Fruit fly (Drosophila melanogaster): ENCODE data around the gene CG1208.

The CG1208 gene

DNA sequence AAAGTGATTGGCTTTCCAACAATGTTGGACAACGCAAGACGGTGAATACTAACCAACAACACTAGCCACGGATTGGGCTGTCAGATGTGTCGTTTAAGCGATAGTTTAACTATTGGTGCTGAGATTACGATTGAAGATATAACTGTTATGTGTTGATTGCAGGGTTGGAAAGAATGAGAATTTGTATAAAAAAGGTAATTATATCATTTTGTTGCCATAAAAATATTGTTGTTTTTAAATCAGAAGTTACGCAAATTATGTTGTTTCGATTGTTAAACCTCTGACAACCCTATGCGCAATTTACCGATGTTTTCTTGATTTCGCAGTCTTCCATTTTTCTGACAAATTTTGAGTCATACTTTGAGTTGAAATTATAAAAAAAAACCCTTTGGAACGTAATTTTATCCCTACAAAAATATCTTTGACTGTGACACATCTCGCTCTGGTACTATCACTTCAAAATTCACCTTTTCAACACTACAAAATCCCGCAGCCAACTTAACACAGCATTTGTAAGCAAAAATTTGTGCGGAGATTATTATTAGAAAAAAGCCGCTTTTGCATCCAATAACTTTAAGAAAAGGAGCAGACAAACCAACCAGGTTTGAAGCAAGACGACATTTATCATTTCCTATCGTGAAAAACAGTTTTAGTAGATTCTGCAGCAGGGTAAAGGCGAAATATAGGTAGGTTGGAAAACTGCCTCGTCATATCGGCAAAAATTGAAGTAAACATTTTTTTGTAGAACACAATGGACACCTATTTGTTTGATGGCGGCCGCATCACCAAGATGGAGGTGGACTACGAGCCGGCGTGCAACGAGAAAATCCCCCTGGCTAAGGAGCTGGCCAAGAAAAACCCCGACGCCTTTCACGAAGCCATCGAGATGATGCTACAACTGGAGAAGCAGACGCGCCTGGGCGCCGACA lies 42.1 kb upstream of the CG1208 start, which contains the start of the genes Hat1 and Rpn5 (continued):
- TF ChIP-seq bbx (GFP tag; IDR thresholded peaks at IDR 0.05; ENCODE audit: partially characterized antibody) (peak; percentile 65), Adf1 (GFP tag; IDR thresholded peaks at IDR 0.05) (no peak; the same call in 1 of the 2 replicates), Atf3 (GFP tag; optimal IDR thresholded peaks at IDR 0.05) (peak; percentile 82), CG16815 (GFP tag; optimal IDR thresholded peaks at IDR 0.05) (peak; percentile 85), CG12071 (GFP tag; optimal IDR thresholded peaks at IDR 0.05) (no peak), onecut (GFP tag; IDR thresholded peaks at IDR 0.05) (peak; percentile 12; the same call in 1 of the 2 replicates), CG2875 (GFP tag; optimal IDR thresholded peaks at IDR 0.05) (peak; percentile 35), Ssrp (tag; optimal IDR thresholded peaks at IDR 0.05) (peak; percentile 74), ttk (GFP tag; IDR thresholded peaks at IDR 0.05) (peak; percentile 54; the same call in 1 of the 2 replicates), CG30020 (tag; optimal IDR thresholded peaks at IDR 0.05) (peak; percentile 42), CG34224 (GFP tag; IDR thresholded peaks at IDR 0.05; ENCODE audit: partially characterized antibody) (peak; percentile 76), CG11398 (GFP tag; optimal IDR thresholded peaks at IDR 0.05) (peak; percentile 77), tna (GFP tag; IDR thresholded peaks at IDR 0.05; ENCODE audit: partially characterized antibody) (peak; percentile 17; the same call in 1 of the 2 replicates), hbn (GFP tag; IDR thresholded peaks at IDR 0.05; ENCODE audit: partially characterized antibody) (peak; percentile 71), CG6254 (GFP tag; optimal IDR thresholded peaks at IDR 0.05) (no peak), CG2712 (tag; optimal IDR thresholded peaks at IDR 0.05) (peak; percentile 82), mam (GFP tag; optimal IDR thresholded peaks at IDR 0.05) (peak; percentile 95), CG13296 (GFP tag; optimal IDR thresholded peaks at IDR 0.05) (peak; percentile 52), PHDP (tag; optimal IDR thresholded peaks at IDR 0.05) (peak; percentile 66), Asciz (GFP tag; optimal IDR thresholded peaks at IDR 0.05) (no peak), CG17186 (GFP tag; optimal IDR thresholded peaks at IDR 0.05) (peak; percentile 57), sob (GFP tag; IDR thresholded peaks at IDR 0.05) (peak; percentile 74), CG12299 (tag; optimal IDR thresholded peaks at IDR 0.05) (peak; percentile 26), sug (tag; optimal IDR thresholded peaks at IDR 0.05) (peak; percentile 70), Lhr (GFP tag; optimal IDR thresholded peaks at IDR 0.05) (peak; percentile 72), CG30431 (GFP tag; optimal IDR thresholded peaks at IDR 0.05) (peak; percentile 67), YL-1 (GFP tag; optimal IDR thresholded peaks at IDR 0.05) (peak; percentile 63), CG4282 (GFP tag; optimal IDR thresholded peaks at IDR 0.05) (peak; percentile 91), CG13123 (GFP tag; optimal IDR thresholded peaks at IDR 0.05) (peak; percentile 68), cg (GFP tag; optimal IDR thresholded peaks at IDR 0.05) (no peak), CG10959 (GFP tag; IDR thresholded peaks at IDR 0.05) (no peak), twi (tag; optimal IDR thresholded peaks at IDR 0.05) (peak; percentile 61), Bgb (GFP tag; IDR thresholded peaks at IDR 0.05; ENCODE audit: partially characterized antibody) (peak; percentile 62), trh (GFP tag; optimal IDR thresholded peaks at IDR 0.05) (peak; percentile 77), Vsx1 (GFP tag; optimal IDR thresholded peaks at IDR 0.05) (peak; percentile 49), danr (GFP tag; IDR thresholded peaks at IDR 0.05) (peak; percentile 60; the same call in 1 of the 2 replicates), Dip3 (GFP tag; optimal IDR thresholded peaks at IDR 0.05) (peak; percentile 90), Tbp (GFP tag; optimal IDR thresholded peaks at IDR 0.05) (no peak), maf-S (GFP tag; optimal IDR thresholded peaks at IDR 0.05) (peak; percentile 88), CG10147 (GFP tag; optimal IDR thresholded peaks at IDR 0.05) (peak; percentile 78), CG1832 (GFP tag; optimal IDR thresholded peaks at IDR 0.05) (no peak), z (GFP tag; IDR thresholded peaks at IDR 0.05) (no peak), CG17385 (GFP tag; optimal IDR thresholded peaks at IDR 0.05) (peak; percentile 66), CG3847 (GFP tag; IDR thresholded peaks at IDR 0.05) (peak; percentile 86), Sox102F (GFP tag; optimal IDR thresholded peaks at IDR 0.05) (peak; percentile 64), CG4730 (GFP tag; IDR thresholded peaks at IDR 0.05) (peak; percentile 4; the same call in 1 of the 2 replicates), CHES-1-like (GFP tag; optimal IDR thresholded peaks at IDR 0.05) (peak; percentile 90)
